Fruit fly (Drosophila melanogaster) whole organism, embryonic: Measurements from ENCODE around the gene mRpS18C.

Source experiments
- Bteb2 ChIP-seq: fragments of 200-800 bp; sonication (Bioruptor generic); optimal IDR thresholded peaks from 2 replicates; lab custom pipeline; 2016; ENCODE audit warnings: missing biosample characterization, missing genetic modification characterization
- CG10274 ChIP-seq: fragments of 200-800 bp; sonication (Bioruptor generic); optimal IDR thresholded peaks from 3 replicates; lab custom pipeline; 2017; ENCODE audit warnings: missing biosample characterization, mild to moderate bottlenecking, missing genetic modification characterization
- CG10959 ChIP-seq: fragments of 200-800 bp; sonication (Bioruptor generic); IDR thresholded peaks from 2 replicates; pipeline ENCODE4 v1.3.6; 2022; ENCODE audit warnings: missing biosample characterization, missing genetic modification characterization
- CG11504 ChIP-seq: fragments of 200-800 bp; sonication (Bioruptor generic); optimal IDR thresholded peaks from 3 replicates; lab custom pipeline; 2019; ENCODE audit warnings: missing biosample characterization, mild to moderate bottlenecking, missing genetic modification characterization, moderate library complexity
- CG12155 ChIP-seq: fragments of 200-800 bp; sonication (Bioruptor generic); optimal IDR thresholded peaks from 3 replicates; lab custom pipeline; 2016; ENCODE audit warnings: missing biosample characterization, missing genetic modification characterization
- CG12299 ChIP-seq: fragments of 200-800 bp; sonication (Bioruptor generic); optimal IDR thresholded peaks from 2 replicates; lab custom pipeline; 2018; ENCODE audit warnings: missing biosample characterization, mild to moderate bottlenecking, missing genetic modification characterization
- CG1233 ChIP-seq: fragments of 200-800 bp; sonication (Bioruptor generic); optimal IDR thresholded peaks from 4 replicates; lab custom pipeline; 2018; ENCODE audit warnings: missing biosample characterization, mild to moderate bottlenecking, missing genetic modification characterization
- CG12391 ChIP-seq: fragments of 200-800 bp; sonication (Bioruptor generic); optimal IDR thresholded peaks from 3 replicates; lab custom pipeline; 2018; ENCODE audit warnings: missing biosample characterization, mild to moderate bottlenecking, missing genetic modification characterization, moderate library complexity
- CG15073 ChIP-seq: fragments of 200-800 bp; sonication (Bioruptor generic); optimal IDR thresholded peaks from 2 replicates; lab custom pipeline; 2016; ENCODE audit warnings: missing biosample characterization, missing genetic modification characterization
- CG15601 ChIP-seq: fragments of 200-800 bp; sonication (Bioruptor generic); optimal IDR thresholded peaks from 3 replicates; lab custom pipeline; 2019; ENCODE audit warnings: missing biosample characterization, mild to moderate bottlenecking, missing genetic modification characterization, moderate library complexity
- CG1603 ChIP-seq: fragments of 200-800 bp; sonication (Bioruptor generic); optimal IDR thresholded peaks from 2 replicates; lab custom pipeline; 2019; ENCODE audit warnings: missing biosample characterization, mild to moderate bottlenecking, missing genetic modification characterization, moderate library complexity
- CG17568 ChIP-seq: fragments of 200-800 bp; sonication (Bioruptor generic); optimal IDR thresholded peaks from 2 replicates; lab custom pipeline; 2018; ENCODE audit warnings: missing biosample characterization, mild to moderate bottlenecking, missing genetic modification characterization, moderate library complexity
- CG1832 ChIP-seq: fragments of 200-800 bp; sonication (Bioruptor generic); optimal IDR thresholded peaks from 2 replicates; lab custom pipeline; 2017; ENCODE audit warnings: missing biosample characterization, mild to moderate bottlenecking, missing genetic modification characterization, inconsistent platforms
- CG2116 ChIP-seq: fragments of 200-800 bp; sonication (Bioruptor generic); optimal IDR thresholded peaks from 3 replicates; lab custom pipeline; 2018; ENCODE audit warnings: missing biosample characterization, mild to moderate bottlenecking, missing genetic modification characterization
- CG30431 ChIP-seq: fragments of 200-800 bp; sonication (Bioruptor generic); optimal IDR thresholded peaks from 2 replicates; lab custom pipeline; 2017; ENCODE audit warnings: missing biosample characterization, missing genetic modification characterization
- CG31224 ChIP-seq: fragments of 200-800 bp; sonication (Bioruptor generic); IDR thresholded peaks from 2 replicates; pipeline ENCODE4 v1.3.6; 2022; ENCODE audit warnings: missing biosample characterization, missing genetic modification characterization
- CG31388 ChIP-seq: fragments of 200-800 bp; sonication (Bioruptor generic); optimal IDR thresholded peaks from 2 replicates; lab custom pipeline; 2016; ENCODE audit warnings: missing biosample characterization, missing genetic modification characterization
- CG4360 ChIP-seq: fragments of 200-800 bp; sonication (Bioruptor generic); IDR thresholded peaks from 2 replicates; pipeline ENCODE4 v1.3.6; 2022; ENCODE audit warnings: missing biosample characterization, missing genetic modification characterization
- CG4707 ChIP-seq: fragments of 200-800 bp; sonication (Bioruptor generic); optimal IDR thresholded peaks from 2 replicates; lab custom pipeline; 2018; ENCODE audit warnings: missing biosample characterization, mild to moderate bottlenecking, missing genetic modification characterization, moderate library complexity
- CG6854 ChIP-seq: fragments of 200-800 bp; sonication (Bioruptor generic); optimal IDR thresholded peaks from 3 replicates; lab custom pipeline; 2017; ENCODE audit warnings: missing biosample characterization, mild to moderate bottlenecking, missing genetic modification characterization
- CG7372 ChIP-seq: fragments of 200-800 bp; sonication (Bioruptor generic); IDR thresholded peaks from 2 replicates; pipeline ENCODE4 v1.3.6; 2022; ENCODE audit warnings: missing biosample characterization, missing genetic modification characterization
- CG7963 ChIP-seq: fragments of 200-800 bp; sonication (Bioruptor generic); IDR thresholded peaks from 3 replicates; pipeline ENCODE4 v1.3.6; 2022; ENCODE audit warnings: missing biosample characterization, missing genetic modification characterization; ENCODE audit not compliant: partially characterized antibody
- CG8765 ChIP-seq: fragments of 200-800 bp; sonication (Bioruptor generic); IDR thresholded peaks from 2 replicates; pipeline ENCODE4 v1.3.6; 2022; ENCODE audit warnings: missing biosample characterization, missing genetic modification characterization
- Doc2 ChIP-seq: fragments of 200-800 bp; sonication (Bioruptor generic); IDR thresholded peaks from 2 replicates; pipeline ENCODE4 v1.3.6; 2022; ENCODE audit warnings: missing biosample characterization, missing genetic modification characterization
- Ets65A ChIP-seq: fragments of 200-800 bp; sonication (Bioruptor generic); peaks from one replicate; lab custom pipeline; 2016; ENCODE audit warnings: missing biosample characterization, missing genetic modification characterization
- Fer3 ChIP-seq: fragments of 200-800 bp; sonication (Bioruptor generic); optimal IDR thresholded peaks from 2 replicates; lab custom pipeline; 2018; ENCODE audit warnings: missing biosample characterization, mild to moderate bottlenecking, missing genetic modification characterization, moderate library complexity
- GATAe ChIP-seq: fragments of 200-800 bp; sonication (Bioruptor generic); conservative IDR thresholded peaks from 2 replicates; pipeline ENCODE4 v1.3.6; 2022; ENCODE audit warnings: missing biosample characterization, missing genetic modification characterization
- H15 ChIP-seq: fragments of 200-800 bp; sonication (Bioruptor generic); IDR thresholded peaks from 3 replicates; pipeline ENCODE4 v1.3.6; 2022; ENCODE audit warnings: missing biosample characterization, missing genetic modification characterization
- HLH4C ChIP-seq: fragments of 200-800 bp; sonication (Bioruptor generic); IDR thresholded peaks from 3 replicates; pipeline ENCODE4 v1.3.6; 2022; ENCODE audit warnings: missing biosample characterization, missing genetic modification characterization; ENCODE audit not compliant: partially characterized antibody
- MTF-1 ChIP-seq: fragments of 200-800 bp; sonication (Bioruptor generic); optimal IDR thresholded peaks from 2 replicates; lab custom pipeline; 2018; ENCODE audit warnings: missing biosample characterization, mild to moderate bottlenecking, missing genetic modification characterization, borderline replicate concordance
- Side ChIP-seq: fragments of 200-800 bp; sonication (Bioruptor generic); optimal IDR thresholded peaks from 2 replicates; lab custom pipeline; 2016; ENCODE audit warnings: missing biosample characterization, missing genetic modification characterization
- Sox100B ChIP-seq: fragments of 200-800 bp; sonication (Bioruptor generic); optimal IDR thresholded peaks from 3 replicates; lab custom pipeline; 2018; ENCODE audit warnings: missing biosample characterization, mild to moderate bottlenecking, missing genetic modification characterization
- Tbp ChIP-seq: fragments of >200 bp; optimal IDR thresholded peaks from 2 replicates; lab custom pipeline; 2018; ENCODE audit warnings: missing biosample characterization, missing genetic modification characterization
- ara ChIP-seq: fragments of 200-800 bp; sonication (Bioruptor generic); IDR thresholded peaks from 2 replicates; pipeline ENCODE4 v1.3.6; 2022; ENCODE audit warnings: missing biosample characterization, missing genetic modification characterization
- ash1 ChIP-seq: fragments of 200-800 bp; sonication (Bioruptor generic); optimal IDR thresholded peaks from 2 replicates; lab custom pipeline; 2018; ENCODE audit warnings: missing biosample characterization, mild to moderate bottlenecking, missing genetic modification characterization
- bbx ChIP-seq: fragments of 200-800 bp; sonication (Bioruptor generic); IDR thresholded peaks from 2 replicates; pipeline ENCODE4 v1.3.6; 2022; ENCODE audit warnings: missing biosample characterization, missing genetic modification characterization; ENCODE audit not compliant: partially characterized antibody
- bsh ChIP-seq, 2 experiments: fragments of 200-800 bp; sonication (Bioruptor generic); optimal IDR thresholded peaks; 2 replicates each; lab custom pipeline; 2017 to 2018; ENCODE audit warnings: mild to moderate bottlenecking in 2 of 2, missing biosample characterization in 2 of 2, missing genetic modification characterization in 2 of 2, moderate library complexity in 1 of 2
- chinmo ChIP-seq: fragments of 200-800 bp; sonication (Bioruptor generic); IDR thresholded peaks from 4 replicates; pipeline ENCODE4 v1.3.6; 2022; ENCODE audit warnings: missing biosample characterization, missing genetic modification characterization; ENCODE audit not compliant: partially characterized antibody
- ci ChIP-seq: fragments of 200-800 bp; sonication (Bioruptor generic); IDR thresholded peaks from 3 replicates; pipeline ENCODE4 v1.3.6; 2022; ENCODE audit warnings: missing biosample characterization, missing genetic modification characterization
- danr ChIP-seq: fragments of 200-800 bp; sonication (Bioruptor generic); IDR thresholded peaks from 2 replicates; pipeline ENCODE4 v1.3.6; 2022; ENCODE audit warnings: missing biosample characterization, missing genetic modification characterization
- dysf ChIP-seq: fragments of 200-800 bp; sonication (Bioruptor generic); IDR thresholded peaks from 3 replicates; pipeline ENCODE4 v1.3.6; 2022; ENCODE audit warnings: missing biosample characterization, missing genetic modification characterization
- esg ChIP-seq: fragments of 200-800 bp; sonication (Bioruptor generic); conservative IDR thresholded peaks from 2 replicates; pipeline ENCODE4 v1.3.6; 2022; ENCODE audit warnings: missing biosample characterization, missing genetic modification characterization
- eve ChIP-seq, 2 experiments: fragments of >200 bp; optimal IDR thresholded peaks; 2 replicates each; lab custom pipeline; 2017; ENCODE audit warnings: missing biosample characterization in 2 of 2, missing genetic modification characterization in 2 of 2
- fru ChIP-seq: fragments of >200 bp; optimal IDR thresholded peaks from 2 replicates; lab custom pipeline; 2017
- lola ChIP-seq, 3 experiments: fragments of >200 bp in 2 of 3; fragments of 200-800 bp in 1 of 3; sonication (Bioruptor generic) in 1 of 3; optimal IDR thresholded peaks; 2 replicates each; lab custom pipeline; 2017 to 2019; ENCODE audit warnings: missing biosample characterization in 3 of 3, missing genetic modification characterization in 3 of 3, mild to moderate bottlenecking in 1 of 3, moderate library complexity in 1 of 3
- phol ChIP-seq: fragments of 200-800 bp; sonication (Bioruptor generic); optimal IDR thresholded peaks from 3 replicates; lab custom pipeline; 2018; ENCODE audit warnings: missing biosample characterization, mild to moderate bottlenecking, missing genetic modification characterization, moderate library complexity
- pita ChIP-seq: fragments of 200-800 bp; sonication (Bioruptor generic); optimal IDR thresholded peaks from 2 replicates; lab custom pipeline; 2017; ENCODE audit warnings: missing biosample characterization, mild to moderate bottlenecking, missing genetic modification characterization
- seq ChIP-seq: fragments of 200-800 bp; sonication (Bioruptor generic); IDR thresholded peaks from 2 replicates; pipeline ENCODE4 v1.3.6; 2022; ENCODE audit warnings: missing biosample characterization, missing genetic modification characterization
- trem ChIP-seq: fragments of 200-800 bp; optimal IDR thresholded peaks from 3 replicates; lab custom pipeline; 2019; ENCODE audit warnings: missing biosample characterization, mild to moderate bottlenecking, missing genetic modification characterization, moderate library complexity
- tup ChIP-seq: fragments of 200-800 bp; sonication (Bioruptor generic); optimal IDR thresholded peaks from 2 replicates; lab custom pipeline; 2016; ENCODE audit warnings: missing biosample characterization, mild to moderate bottlenecking, missing genetic modification characterization, moderate library complexity

Gene mRpS18C

DNA sequence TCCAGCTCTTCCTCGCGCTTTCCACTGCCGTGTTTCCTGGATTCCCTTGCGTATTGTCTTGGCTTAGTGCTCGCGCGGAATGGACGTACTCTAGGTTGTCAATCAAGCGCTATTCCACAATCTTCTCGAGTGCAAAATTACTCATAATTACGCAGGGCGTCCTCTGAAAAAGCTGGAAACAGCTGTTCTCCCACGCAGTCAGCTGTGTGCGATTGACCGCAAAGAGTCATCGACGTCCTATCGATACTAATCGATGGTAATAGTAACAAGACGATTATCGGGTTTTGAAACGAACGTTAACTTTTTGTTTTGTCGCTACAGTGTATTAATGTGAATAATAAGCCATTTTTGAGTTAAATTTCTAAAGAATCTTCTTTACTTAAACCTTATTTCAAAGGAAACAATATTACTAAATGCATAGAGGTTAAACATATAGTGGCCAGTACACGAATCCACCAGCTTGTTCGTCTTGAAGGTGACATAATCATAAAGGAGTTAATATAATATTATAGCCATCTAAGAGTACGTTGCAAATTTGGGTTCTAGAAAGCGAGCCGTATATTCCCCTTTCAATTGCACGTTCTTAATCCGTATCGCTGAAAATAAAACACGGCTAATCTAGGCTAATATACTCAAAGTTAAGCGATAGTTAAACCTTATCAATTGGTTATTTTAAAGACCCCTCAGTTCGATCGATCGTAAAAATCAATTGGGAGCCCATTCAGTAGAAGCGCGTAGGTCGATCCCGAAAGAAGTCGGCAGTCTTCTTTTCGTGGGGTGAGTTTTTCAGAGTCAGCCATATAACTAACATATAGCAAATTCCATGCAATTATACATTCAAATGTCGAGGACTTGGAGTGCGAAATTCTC lies 35.5 kb downstream of the mRpS18C start, which contains the start of the genes CG2224 and CDase (continued):
- TF ChIP-seq CG8765 (GFP tag; lab: Robert Waterston, UW), result no peak
- TF ChIP-seq CG15073 (GFP tag; lab: Kevin White, UChicago), result no peak
- TF ChIP-seq CG6854, result no peak
- TF ChIP-seq ara (GFP tag; lab: Robert Waterston, UW), result no peak
- no peak for TF ChIP-seq esg
- no peak for TF ChIP-seq pita (GFP tag; lab: Kevin White, UChicago)
- no peak for TF ChIP-seq CG1233 (GFP tag; lab: Kevin White, UChicago)
- TF ChIP-seq CG12299 (tag; lab: Kevin White, UChicago), result no peak
- TF ChIP-seq seq, result no peak
- TF ChIP-seq Ets65A (GFP tag; lab: Kevin White, UChicago), result peak; percentile 35
- no peak for TF ChIP-seq ash1 (GFP tag; lab: Kevin White, UChicago)
- no peak for TF ChIP-seq CG12391 (tag; lab: Kevin White, UChicago)
- no peak for TF ChIP-seq CG1832
- no peak for TF ChIP-seq Sox100B (GFP tag; lab: Kevin White, UChicago)
- TF ChIP-seq CG4360, result no peak
- TF ChIP-seq CG2116 (GFP tag; lab: Kevin White, UChicago), result peak; percentile 74
- TF ChIP-seq CG7372, result no peak
- no peak for TF ChIP-seq CG15601 (tag; lab: Kevin White, UChicago)
- no peak for TF ChIP-seq CG10959
- TF ChIP-seq CG10274 (GFP tag; lab: Kevin White, UChicago), result no peak
- TF ChIP-seq phol, result no peak
- TF ChIP-seq Side, result no peak
- TF ChIP-seq bbx (GFP tag; lab: Robert Waterston, UW), result peak; percentile 94
- no peak for TF ChIP-seq CG31388 (GFP tag; lab: Kevin White, UChicago)
- no peak for TF ChIP-seq lola (GFP tag; optimal IDR thresholded peaks at IDR 0.05; lab: Kevin White, UChicago)
- no peak for TF ChIP-seq tup (GFP tag; lab: Kevin White, UChicago)
- no peak for TF ChIP-seq CG17568 (GFP tag; lab: Kevin White, UChicago)
- TF ChIP-seq trem, result no peak
- TF ChIP-seq Doc2 (GFP tag; lab: Robert Waterston, UW), result no peak
- TF ChIP-seq dysf (GFP tag; lab: Robert Waterston, UW), result no peak
- TF ChIP-seq GATAe (GFP tag; lab: Robert Waterston, UW), result no peak
- TF ChIP-seq chinmo (GFP tag; lab: Robert Waterston, UW), result peak; percentile 96
- TF ChIP-seq Tbp (GFP tag; lab: Kevin White, UChicago), result no peak
- no peak for TF ChIP-seq CG4707 (GFP tag; lab: Kevin White, UChicago)
- TF ChIP-seq CG12155 (GFP tag; lab: Kevin White, UChicago), result no peak
- TF ChIP-seq H15, result no peak
- TF ChIP-seq MTF-1 (GFP tag; lab: Kevin White, UChicago), result no peak
- TF ChIP-seq CG7963 (GFP tag; lab: Robert Waterston, UW), result peak; percentile 87
- TF ChIP-seq HLH4C (GFP tag; lab: Robert Waterston, UW), result peak; percentile 93
- TF ChIP-seq CG1603 (tag; lab: Kevin White, UChicago), result peak; percentile 57
- TF ChIP-seq CG31224 (GFP tag; lab: Robert Waterston, UW), result no peak
- no peak for TF ChIP-seq eve (GFP tag; optimal IDR thresholded peaks at IDR 0.05; lab: Kevin White, UChicago)
- TF ChIP-seq danr, result no peak
- TF ChIP-seq ci (GFP tag; lab: Robert Waterston, UW), result no peak
- no peak for TF ChIP-seq fru (lab: Kevin White, UChicago)
- no peak for TF ChIP-seq Fer3 (tag; lab: Kevin White, UChicago)
- no peak for TF ChIP-seq Bteb2 (GFP tag; lab: Kevin White, UChicago)
- no peak for TF ChIP-seq CG11504 (tag; lab: Kevin White, UChicago)
- TF ChIP-seq bsh (GFP tag; optimal IDR thresholded peaks at IDR 0.05; lab: Kevin White, UChicago), result no peak
- TF ChIP-seq CG30431 (GFP tag; lab: Kevin White, UChicago), result no peak
